Fruit fly (Drosophila melanogaster) whole organism, adult: ENCODE measurements around the gene CG34179.

ENCODE experiments used
- CG12768 ChIP-seq: fragments of 200-800 bp; sonication (Bioruptor generic); optimal IDR thresholded peaks from 2 replicates; lab custom pipeline; 2017; ENCODE audit warnings: missing biosample characterization, missing genetic modification characterization, mild to moderate bottlenecking, moderate library complexity, missing genetic modification reagents
- CG14711 ChIP-seq: fragments of 200-800 bp; sonication (Bioruptor generic); optimal IDR thresholded peaks from 2 replicates; lab custom pipeline; 2018; ENCODE audit warnings: missing biosample characterization, mild to moderate bottlenecking, missing genetic modification characterization, moderate library complexity
- CG7045 ChIP-seq: fragments of 200-800 bp; sonication (Bioruptor generic); optimal IDR thresholded peaks from 2 replicates; lab custom pipeline; 2017; ENCODE audit warnings: missing biosample characterization, mild to moderate bottlenecking, missing genetic modification characterization
- kay ChIP-seq: fragments of 200-800 bp; sonication (Bioruptor generic); peaks from one replicate; lab custom pipeline; 2016; ENCODE audit warnings: missing biosample characterization, missing genetic modification characterization, borderline replicate concordance
- tj ChIP-seq: fragments of 200-800 bp; sonication (Bioruptor generic); optimal IDR thresholded peaks from 3 replicates; lab custom pipeline; 2017; ENCODE audit warnings: missing biosample characterization, mild to moderate bottlenecking, missing genetic modification characterization, moderate library complexity
- toe ChIP-seq: fragments of 200-800 bp; sonication (Bioruptor generic); optimal IDR thresholded peaks from 2 replicates; lab custom pipeline; 2016; ENCODE audit warnings: missing biosample characterization, missing genetic modification characterization

- TF ChIP-seq tj (GFP tag; lab: Kevin White, UChicago) (peak; percentile 91), CG14711 (tag; lab: Kevin White, UChicago) (no peak), CG7045 (no peak), toe (GFP tag; lab: Kevin White, UChicago) (no peak), kay (no peak), CG12768 (GFP tag; lab: Kevin White, UChicago) (no peak)
Measured at dm6 chr2L:6012303-6013070, 36.0 kb downstream of the CG34179 start, which contains the start of gene CG9098.
